Fruit fly (Drosophila melanogaster) S2 (cell line): Measurements from ENCODE around the gene trc.

Source experiments
- CG8478 ChIP-seq: fragments of >200 bp; optimal IDR thresholded peaks from 2 replicates; lab custom pipeline; 2018
- CTCF ChIP-seq, 2 experiments: fragments of >200 bp; optimal IDR thresholded peaks; 2 replicates each; lab custom pipeline; 2018

- no peak for TF ChIP-seq CTCF (optimal IDR thresholded peaks at IDR 0.05; lab: Kevin White, UChicago)
- no peak for TF ChIP-seq CG8478 (lab: Kevin White, UChicago)
Observed at dm6 chr3L:19848080-19848479, 14.0 kb upstream of the trc start.
